Worm (Caenorhabditis elegans) whole organism, late embryonic: Measurements from ENCODE around the gene ceh-92.

Experiments
- ama-1 ChIP-seq: fragments of 150-350 bp; optimal IDR thresholded peaks from 2 replicates; lab custom pipeline; 2014
- ceh-45 ChIP-seq: fragments of 200-800 bp; sonication (Bioruptor generic); IDR thresholded peaks from 2 replicates; pipeline ENCODE4 v1.3.6; 2022; ENCODE audit warnings: missing genetic modification reagents, missing genetic modification characterization, missing compliant biosample characterization
- ceh-9 ChIP-seq: sonication (generic microtip); optimal IDR thresholded peaks from 2 replicates; lab custom pipeline; 2016; ENCODE audit warnings: mild to moderate bottlenecking, missing genetic modification characterization, inconsistent platforms, missing compliant biosample characterization
- elt-2 ChIP-seq: sonication (generic microtip); optimal IDR thresholded peaks from 2 replicates; lab custom pipeline; 2016; ENCODE audit warnings: missing genetic modification reagents, missing genetic modification characterization, missing compliant biosample characterization
- gmeb-2 ChIP-seq: sonication (generic microtip); optimal IDR thresholded peaks from 2 replicates; lab custom pipeline; 2016; ENCODE audit warnings: missing genetic modification characterization, inconsistent platforms, missing compliant biosample characterization
- hlh-13 ChIP-seq: fragments of 200-800 bp; sonication (Bioruptor generic); optimal IDR thresholded peaks from 2 replicates; lab custom pipeline; 2018; ENCODE audit warnings: mild to moderate bottlenecking, missing genetic modification characterization, missing compliant biosample characterization
- hlh-15 ChIP-seq: sonication (generic microtip); optimal IDR thresholded peaks from 2 replicates; lab custom pipeline; 2016; ENCODE audit warnings: missing genetic modification characterization, missing compliant biosample characterization
- hlh-30 ChIP-seq: sonication (generic microtip); optimal IDR thresholded peaks from 2 replicates; lab custom pipeline; 2017; ENCODE audit warnings: antibody characterized with exemption, missing genetic modification characterization, missing compliant biosample characterization; ENCODE audit not compliant: insufficient read depth
- nhr-11 ChIP-seq: fragments of 150-350 bp; optimal IDR thresholded peaks from 2 replicates; lab custom pipeline; 2014; ENCODE audit warnings: missing biosample characterization, missing genetic modification characterization
- pha-2 ChIP-seq: sonication (generic microtip); optimal IDR thresholded peaks from 2 replicates; lab custom pipeline; 2017; ENCODE audit warnings: mild to moderate bottlenecking, missing genetic modification characterization, missing compliant biosample characterization

DNA sequence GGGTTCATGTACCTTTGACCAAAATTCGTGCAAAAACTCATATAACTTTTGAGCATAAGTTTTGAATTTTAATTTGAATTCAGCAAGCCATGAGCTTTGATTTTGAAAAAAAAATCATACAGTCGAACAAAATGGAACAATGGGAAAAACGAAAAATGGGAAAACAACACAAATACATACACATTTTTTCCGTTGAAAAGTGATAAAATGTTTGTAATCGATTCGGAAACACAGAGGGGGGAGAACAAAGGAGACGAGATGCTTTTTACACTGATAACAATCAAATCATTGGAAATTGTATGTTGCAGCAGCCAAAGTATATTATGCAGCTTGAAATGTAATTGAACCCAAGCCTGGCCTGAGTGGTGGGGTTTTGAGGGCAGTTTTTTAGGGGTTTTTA lies 49.7 kb downstream of the ceh-92 start:
- TF ChIP-seq ceh-45 (GFP tag; lab: Robert Waterston, UW) (no peak), ama-1 (lab: Kevin White, UChicago) (no peak), gmeb-2 (tag; lab: Kevin White, UChicago) (no peak), ceh-9 (tag; lab: Kevin White, UChicago) (no peak), hlh-15 (tag; lab: Kevin White, UChicago) (no peak), pha-2 (tag; lab: Kevin White, UChicago) (no peak), nhr-11 (tag; lab: Kevin White, UChicago) (no peak), elt-2 (tag; lab: Kevin White, UChicago) (no peak), hlh-13 (GFP tag; lab: Kevin White, UChicago) (no peak), hlh-30 (tag; lab: Kevin White, UChicago) (no peak)
